Fruit fly (Drosophila melanogaster) whole organism, embryonic: ENCODE data around the gene AsnRS.
A peak's percentile ranks its signal among the peaks of the same experiment; 100 is the strongest.

Source experiments
- Bgb ChIP-seq: fragments of 200-800 bp; sonication (Bioruptor generic); IDR thresholded peaks from 2 replicates; pipeline ENCODE4 v1.3.6; 2022; ENCODE audit warnings: missing biosample characterization, missing genetic modification characterization; ENCODE audit not compliant: partially characterized antibody
- Blimp-1 ChIP-seq: fragments of 200-800 bp; sonication (Bioruptor generic); optimal IDR thresholded peaks from 3 replicates; lab custom pipeline; 2018; ENCODE audit warnings: missing biosample characterization, missing genetic modification characterization, mild to moderate bottlenecking, moderate library complexity, missing genetic modification reagents
- BtbVII ChIP-seq: fragments of 200-800 bp; sonication (Bioruptor generic); optimal IDR thresholded peaks from 3 replicates; lab custom pipeline; 2017; ENCODE audit warnings: missing biosample characterization, mild to moderate bottlenecking, missing genetic modification characterization
- CG11093 ChIP-seq: fragments of 200-800 bp; sonication (Bioruptor generic); IDR thresholded peaks from 3 replicates; pipeline ENCODE4 v1.3.6; 2022; ENCODE audit warnings: missing biosample characterization, missing genetic modification characterization
- CG11504 ChIP-seq: fragments of 200-800 bp; sonication (Bioruptor generic); optimal IDR thresholded peaks from 3 replicates; lab custom pipeline; 2019; ENCODE audit warnings: missing biosample characterization, mild to moderate bottlenecking, missing genetic modification characterization, moderate library complexity
- CG12155 ChIP-seq: fragments of 200-800 bp; sonication (Bioruptor generic); optimal IDR thresholded peaks from 3 replicates; lab custom pipeline; 2016; ENCODE audit warnings: missing biosample characterization, missing genetic modification characterization
- CG12236 ChIP-seq: fragments of 200-800 bp; sonication (Bioruptor generic); optimal IDR thresholded peaks from 2 replicates; lab custom pipeline; 2016; ENCODE audit warnings: missing biosample characterization, missing genetic modification characterization
- CG12659 ChIP-seq: fragments of 200-800 bp; sonication (Bioruptor generic); optimal IDR thresholded peaks from 3 replicates; lab custom pipeline; 2017; ENCODE audit warnings: mild to moderate bottlenecking, missing biosample characterization, missing genetic modification reagents, missing genetic modification characterization
- CG15011 ChIP-seq: fragments of 200-800 bp; sonication (Bioruptor generic); optimal IDR thresholded peaks from 3 replicates; lab custom pipeline; 2018; ENCODE audit warnings: missing biosample characterization, mild to moderate bottlenecking, missing genetic modification characterization
- CG16813 ChIP-seq: fragments of 200-800 bp; sonication (Bioruptor generic); IDR thresholded peaks from 3 replicates; pipeline ENCODE4 v1.3.6; 2022; ENCODE audit warnings: missing biosample characterization, missing genetic modification characterization; ENCODE audit not compliant: partially characterized antibody
- CG17359 ChIP-seq: fragments of 200-800 bp; sonication (Bioruptor generic); optimal IDR thresholded peaks from 3 replicates; lab custom pipeline; 2018; ENCODE audit warnings: missing biosample characterization, mild to moderate bottlenecking, missing genetic modification characterization, moderate library complexity
- CG2889 ChIP-seq: fragments of 200-800 bp; sonication (Bioruptor generic); IDR thresholded peaks from 3 replicates; pipeline ENCODE4 v1.3.6; 2022; ENCODE audit warnings: missing biosample characterization, missing genetic modification characterization
- CG3163 ChIP-seq: fragments of 200-800 bp; sonication (Bioruptor generic); optimal IDR thresholded peaks from 3 replicates; lab custom pipeline; 2016; ENCODE audit warnings: missing biosample characterization, missing genetic modification characterization
- CG42726 ChIP-seq: fragments of 200-800 bp; sonication (Bioruptor generic); IDR thresholded peaks from 2 replicates; pipeline ENCODE4 v1.3.6; 2022; ENCODE audit warnings: missing biosample characterization, missing genetic modification characterization; ENCODE audit not compliant: partially characterized antibody
- CG4730 ChIP-seq: fragments of 200-800 bp; sonication (Bioruptor generic); IDR thresholded peaks from 2 replicates; pipeline ENCODE4 v1.3.6; 2022; ENCODE audit warnings: missing biosample characterization, missing genetic modification characterization
- CG5245 ChIP-seq: fragments of 200-800 bp; sonication (Bioruptor generic); optimal IDR thresholded peaks from 3 replicates; lab custom pipeline; 2016; ENCODE audit warnings: missing biosample characterization, missing genetic modification characterization
- CG6272 ChIP-seq: fragments of 200-800 bp; sonication (Bioruptor generic); IDR thresholded peaks from 2 replicates; pipeline ENCODE4 v1.3.6; 2022; ENCODE audit warnings: missing biosample characterization, missing genetic modification characterization
- CG6689 ChIP-seq: fragments of 200-800 bp; sonication (Bioruptor generic); IDR thresholded peaks from 2 replicates; pipeline ENCODE4 v1.3.6; 2022; ENCODE audit warnings: missing biosample characterization, missing genetic modification characterization
- CG7786 ChIP-seq: fragments of 200-800 bp; sonication (Bioruptor generic); optimal IDR thresholded peaks from 2 replicates; lab custom pipeline; 2016; ENCODE audit warnings: missing biosample characterization, missing genetic modification characterization
- CG8290 ChIP-seq, 3 experiments: fragments of 200-800 bp; sonication (Bioruptor generic); optimal IDR thresholded peaks; 2 replicates each; lab custom pipeline; 2016 to 2019; ENCODE audit warnings: missing biosample characterization in 3 of 3, missing genetic modification characterization in 3 of 3, mild to moderate bottlenecking in 2 of 3, moderate library complexity in 1 of 3
- CG9932 ChIP-seq: fragments of 200-800 bp; sonication (Bioruptor generic); IDR thresholded peaks from 2 replicates; pipeline ENCODE4 v1.3.6; 2022; ENCODE audit warnings: missing biosample characterization, missing genetic modification characterization
- Chrac-16 ChIP-seq: fragments of 200-800 bp; sonication (Bioruptor generic); optimal IDR thresholded peaks from 3 replicates; lab custom pipeline; 2016; ENCODE audit warnings: missing biosample characterization, missing genetic modification characterization
- CrebB ChIP-seq: fragments of 200-800 bp; sonication (Bioruptor generic); optimal IDR thresholded peaks from 3 replicates; lab custom pipeline; 2018; ENCODE audit warnings: missing biosample characterization, mild to moderate bottlenecking, missing genetic modification characterization
- ERR ChIP-seq: fragments of 200-800 bp; sonication (Bioruptor generic); optimal IDR thresholded peaks from 2 replicates; lab custom pipeline; 2016; ENCODE audit warnings: missing biosample characterization, missing genetic modification characterization
- Fer2 ChIP-seq: fragments of 200-800 bp; sonication (Bioruptor generic); optimal IDR thresholded peaks from 2 replicates; lab custom pipeline; 2018; ENCODE audit warnings: missing biosample characterization, mild to moderate bottlenecking, missing genetic modification characterization, moderate library complexity
- MESR4 ChIP-seq: fragments of 200-800 bp; sonication (Bioruptor generic); optimal IDR thresholded peaks from 2 replicates; lab custom pipeline; 2018; ENCODE audit warnings: missing biosample characterization, mild to moderate bottlenecking, missing genetic modification characterization, moderate library complexity
- Myb ChIP-seq: fragments of 200-800 bp; sonication (Bioruptor generic); optimal IDR thresholded peaks from 2 replicates; lab custom pipeline; 2016; ENCODE audit warnings: missing biosample characterization, missing genetic modification characterization
- Neu2 ChIP-seq: fragments of 200-800 bp; sonication (Bioruptor generic); optimal IDR thresholded peaks from 3 replicates; lab custom pipeline; 2016; ENCODE audit warnings: missing biosample characterization, missing genetic modification characterization, borderline replicate concordance
- Pdp1 ChIP-seq, 2 experiments: fragments of 200-800 bp; sonication (Bioruptor generic); optimal IDR thresholded peaks; 3 replicates each; lab custom pipeline; 2016; ENCODE audit warnings: missing biosample characterization in 2 of 2, missing genetic modification characterization in 2 of 2, mild to moderate bottlenecking in 1 of 2, moderate library complexity in 1 of 2
- Trl ChIP-seq, 3 experiments: fragments of >200 bp in 2 of 3; fragments of 200-800 bp in 1 of 3; sonication (Bioruptor generic) in 1 of 3; optimal IDR thresholded peaks; 2 replicates in 1 of 3; 3 replicates in 2 of 3; lab custom pipeline; 2016 to 2017; ENCODE audit warnings: missing biosample characterization in 1 of 3, missing genetic modification characterization in 1 of 3
- YL-1 ChIP-seq: fragments of 200-800 bp; sonication (Bioruptor generic); optimal IDR thresholded peaks from 3 replicates; lab custom pipeline; 2017; ENCODE audit warnings: missing biosample characterization, mild to moderate bottlenecking, missing genetic modification characterization
- al ChIP-seq: fragments of 200-800 bp; sonication (Bioruptor generic); IDR thresholded peaks from 2 replicates; pipeline ENCODE4 v1.3.6; 2022; ENCODE audit warnings: missing biosample characterization, missing genetic modification characterization
- ap ChIP-seq: fragments of 200-800 bp; sonication (Bioruptor generic); IDR thresholded peaks from 2 replicates; pipeline ENCODE4 v1.3.6; 2022; ENCODE audit warnings: missing biosample characterization, missing genetic modification characterization
- ara ChIP-seq: fragments of 200-800 bp; sonication (Bioruptor generic); IDR thresholded peaks from 2 replicates; pipeline ENCODE4 v1.3.6; 2022; ENCODE audit warnings: missing biosample characterization, missing genetic modification characterization
- ase ChIP-seq: fragments of 200-800 bp; sonication (Bioruptor generic); IDR thresholded peaks from 3 replicates; pipeline ENCODE4 v1.3.6; 2022; ENCODE audit warnings: missing biosample characterization, missing genetic modification characterization
- chm ChIP-seq: fragments of 200-800 bp; sonication (Bioruptor generic); IDR thresholded peaks from 2 replicates; pipeline ENCODE4 v1.3.6; 2022; ENCODE audit warnings: missing biosample characterization, missing genetic modification characterization
- cwo ChIP-seq: fragments of 200-800 bp; sonication (Bioruptor generic); optimal IDR thresholded peaks from 3 replicates; lab custom pipeline; 2017; ENCODE audit warnings: missing biosample characterization, missing genetic modification characterization, mild to moderate bottlenecking, moderate library complexity, missing genetic modification reagents
- eyg ChIP-seq: fragments of 200-800 bp; sonication (Bioruptor generic); optimal IDR thresholded peaks from 3 replicates; lab custom pipeline; 2016; ENCODE audit warnings: missing biosample characterization, missing genetic modification characterization
- fd64A ChIP-seq: fragments of 200-800 bp; sonication (Bioruptor generic); optimal IDR thresholded peaks from 3 replicates; lab custom pipeline; 2018; ENCODE audit warnings: missing biosample characterization, mild to moderate bottlenecking, missing genetic modification characterization
- insv ChIP-seq, 2 experiments: fragments of 200-800 bp; sonication (Bioruptor generic); optimal IDR thresholded peaks; 3 replicates each; lab custom pipeline; 2016 to 2018; ENCODE audit warnings: missing biosample characterization in 2 of 2, missing genetic modification characterization in 2 of 2
- inv ChIP-seq: fragments of 200-800 bp; sonication (Bioruptor generic); IDR thresholded peaks from 2 replicates; pipeline ENCODE4 v1.3.6; 2022; ENCODE audit warnings: missing biosample characterization, missing genetic modification characterization; ENCODE audit not compliant: partially characterized antibody
- jigr1 ChIP-seq: fragments of 200-800 bp; sonication (Bioruptor generic); IDR thresholded peaks from 3 replicates; pipeline ENCODE4 v1.3.6; 2022; ENCODE audit warnings: missing biosample characterization, missing genetic modification characterization
- ken ChIP-seq: fragments of 200-800 bp; sonication (Bioruptor generic); IDR thresholded peaks from 3 replicates; pipeline ENCODE4 v1.3.6; 2022; ENCODE audit warnings: missing biosample characterization, missing genetic modification characterization
- knrl ChIP-seq: fragments of 200-800 bp; sonication (Bioruptor generic); IDR thresholded peaks from 3 replicates; pipeline ENCODE4 v1.3.6; 2022; ENCODE audit warnings: missing biosample characterization, missing genetic modification characterization; ENCODE audit not compliant: partially characterized antibody
- onecut ChIP-seq: fragments of 200-800 bp; sonication (Bioruptor generic); IDR thresholded peaks from 2 replicates; pipeline ENCODE4 v1.3.6; 2022; ENCODE audit warnings: missing biosample characterization, missing genetic modification characterization
- pum ChIP-seq: fragments of 200-800 bp; sonication (Bioruptor generic); optimal IDR thresholded peaks from 2 replicates; lab custom pipeline; 2016; ENCODE audit warnings: missing biosample characterization, missing genetic modification characterization
- repo ChIP-seq: fragments of 200-800 bp; sonication (Bioruptor generic); optimal IDR thresholded peaks from 2 replicates; lab custom pipeline; 2016; ENCODE audit warnings: missing biosample characterization, missing genetic modification characterization
- seq ChIP-seq: fragments of 200-800 bp; sonication (Bioruptor generic); IDR thresholded peaks from 2 replicates; pipeline ENCODE4 v1.3.6; 2022; ENCODE audit warnings: missing biosample characterization, missing genetic modification characterization
- stwl ChIP-seq: fragments of 200-800 bp; sonication (Bioruptor generic); optimal IDR thresholded peaks from 3 replicates; lab custom pipeline; 2018; ENCODE audit warnings: missing biosample characterization, mild to moderate bottlenecking, missing genetic modification characterization, moderate library complexity

The AsnRS gene

dm6 chr2L:19123472-19124070 is 8.2 kb downstream of the AsnRS start, which contains the start of gene Phb1 (continued):
- TF ChIP-seq CG17359 (tag; lab: Kevin White, UChicago): no peak
- no peak for TF ChIP-seq ap (GFP tag; lab: Robert Waterston, UW)
- peak; percentile 74 for TF ChIP-seq inv (GFP tag; lab: Robert Waterston, UW)
- TF ChIP-seq CG6272 (GFP tag; lab: Robert Waterston, UW): no peak
- TF ChIP-seq Myb (GFP tag; lab: Kevin White, UChicago): peak; percentile 3
- TF ChIP-seq BtbVII (GFP tag; lab: Kevin White, UChicago): no peak
- no peak for TF ChIP-seq jigr1 (GFP tag; lab: Robert Waterston, UW)
- TF ChIP-seq CG12155: no peak
- no peak for TF ChIP-seq ara (GFP tag; lab: Robert Waterston, UW)
- no peak for TF ChIP-seq CG7786
- TF ChIP-seq CG15011 (GFP tag; lab: Kevin White, UChicago): no peak
- no peak for TF ChIP-seq cwo (GFP tag; lab: Kevin White, UChicago)
- no peak for TF ChIP-seq CG5245 (GFP tag; lab: Kevin White, UChicago)
- no peak for TF ChIP-seq CG12236 (GFP tag; lab: Kevin White, UChicago)
- TF ChIP-seq ERR (GFP tag; lab: Kevin White, UChicago): no peak
- TF ChIP-seq seq (GFP tag; lab: Robert Waterston, UW): no peak
- TF ChIP-seq Chrac-16 (GFP tag; lab: Kevin White, UChicago): no peak
- TF ChIP-seq al (GFP tag; lab: Robert Waterston, UW): no peak
- TF ChIP-seq CG3163: no peak
- TF ChIP-seq YL-1: peak; percentile 82
- TF ChIP-seq CG12659 (GFP tag; lab: Kevin White, UChicago): peak; percentile 20
- peak; percentile 69 for TF ChIP-seq stwl
- TF ChIP-seq fd64A: no peak
- peak; percentile 59; the same call in 2 of the 3 replicates for TF ChIP-seq knrl (GFP tag; lab: Robert Waterston, UW)
- no peak for TF ChIP-seq ase (GFP tag; lab: Robert Waterston, UW)
- TF ChIP-seq CG8290 (GFP tag; optimal IDR thresholded peaks at IDR 0.05; lab: Kevin White, UChicago): no peak
- no peak for TF ChIP-seq CG8290 (tag; optimal IDR thresholded peaks at IDR 0.05; lab: Kevin White, UChicago)
- TF ChIP-seq CrebB (tag; lab: Kevin White, UChicago): no peak
- peak in 1 of 2 experiments; percentile 87 for TF ChIP-seq insv (GFP tag; optimal IDR thresholded peaks at IDR 0.05; lab: Kevin White, UChicago)
- no peak for TF ChIP-seq pum (GFP tag; lab: Kevin White, UChicago)
- no peak for TF ChIP-seq Blimp-1 (GFP tag; lab: Kevin White, UChicago)
- no peak; the same call in 1 of the 2 replicates for TF ChIP-seq CG42726 (GFP tag; lab: Robert Waterston, UW)
- TF ChIP-seq eyg: no peak
- TF ChIP-seq CG11093 (GFP tag; lab: Robert Waterston, UW): no peak
- no peak for TF ChIP-seq CG2889 (GFP tag; lab: Robert Waterston, UW)
- TF ChIP-seq CG16813 (GFP tag; lab: Robert Waterston, UW): peak; percentile 84
- TF ChIP-seq CG6689 (GFP tag; lab: Robert Waterston, UW): no peak
- no peak for TF ChIP-seq repo (GFP tag; lab: Kevin White, UChicago)
- peak; percentile 43 for TF ChIP-seq MESR4
- TF ChIP-seq Bgb (GFP tag; lab: Robert Waterston, UW): peak; percentile 87
- no peak for TF ChIP-seq Fer2
- TF ChIP-seq ken: no peak
- TF ChIP-seq CG9932 (GFP tag; lab: Robert Waterston, UW): no peak
- no peak for TF ChIP-seq CG11504 (tag; lab: Kevin White, UChicago)
- no peak for TF ChIP-seq chm
- no peak for TF ChIP-seq CG4730 (GFP tag; lab: Robert Waterston, UW)
- TF ChIP-seq Neu2: no peak
- no peak for TF ChIP-seq onecut (GFP tag; lab: Robert Waterston, UW)
- peak in 1 of 2 experiments; percentile 87 for TF ChIP-seq Pdp1 (GFP tag; optimal IDR thresholded peaks at IDR 0.05; lab: Kevin White, UChicago)
- TF ChIP-seq Trl (optimal IDR thresholded peaks at IDR 0.05; lab: Kevin White, UChicago): no peak
- no peak for TF ChIP-seq Trl (GFP tag; optimal IDR thresholded peaks at IDR 0.05; lab: Kevin White, UChicago)
